Worm (Caenorhabditis elegans): ENCODE data around the gene K10C9.4.

DNA sequence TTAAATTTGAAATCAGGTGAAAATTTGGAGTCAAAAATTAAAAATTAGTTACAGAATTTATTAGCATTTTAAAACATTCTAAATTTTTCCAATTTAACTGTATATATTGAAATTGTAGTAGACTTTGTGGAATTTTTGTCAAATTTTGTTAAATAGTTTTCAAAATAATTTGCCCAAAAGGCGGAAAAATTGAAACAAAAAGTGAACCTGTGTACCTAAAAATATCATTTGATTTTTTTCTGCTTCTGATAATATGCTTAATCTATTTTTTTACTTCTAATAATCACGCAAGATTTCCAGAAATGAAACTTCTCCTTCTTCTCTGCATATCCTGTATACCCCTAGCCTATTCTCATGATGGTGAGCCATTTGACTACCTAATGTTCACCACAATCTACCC lies 8.5 kb upstream of the K10C9.4 start, which contains the start of gene rnst-2:
- TF ChIP-seq efl-1 (GFP tag; optimal IDR thresholded peaks at IDR 0.05): no peak
- no peak for TF ChIP-seq dpff-1 (tag; optimal IDR thresholded peaks at IDR 0.05)

All from whole organism, young adult.